Fruit fly (Drosophila melanogaster): ENCODE results near the gene pico.

dm6 chrX:19867007-19867406, 15.1 kb upstream of the pico start:
- TF ChIP-seq Hr96 (GFP tag; optimal IDR thresholded peaks at IDR 0.05), result no peak
- no peak for TF ChIP-seq CG5204 (GFP tag; optimal IDR thresholded peaks at IDR 0.05)
